Fruit fly (Drosophila melanogaster): Measurements from ENCODE around the gene CG8032.

Gene CG8032

dm6 chr3R:8663668-8664283 is at the start of gene CG8032 (continued):
- TF ChIP-seq CG8359 (GFP tag; optimal IDR thresholded peaks at IDR 0.05; ENCODE audit: borderline replicate concordance) (no peak), Lim3 (GFP tag; IDR thresholded peaks at IDR 0.05) (no peak), CG6689 (GFP tag; IDR thresholded peaks at IDR 0.05) (no peak; the same call in 1 of the 2 replicates), Jarid2 (GFP tag; optimal IDR thresholded peaks at IDR 0.05) (no peak), CG17568 (GFP tag; optimal IDR thresholded peaks at IDR 0.05) (no peak), cwo (GFP tag; optimal IDR thresholded peaks at IDR 0.05) (no peak), gt (GFP tag; IDR thresholded peaks at IDR 0.05) (no peak), Ets97D (GFP tag; optimal IDR thresholded peaks at IDR 0.05) (peak; percentile 82), Bgb (GFP tag; IDR thresholded peaks at IDR 0.05; ENCODE audit: partially characterized antibody) (peak; percentile 65), gsb (GFP tag; IDR thresholded peaks at IDR 0.05) (no peak), abd-A (tag; optimal IDR thresholded peaks at IDR 0.05) (no peak), CG42726 (GFP tag; IDR thresholded peaks at IDR 0.05; ENCODE audit: partially characterized antibody) (no peak), slp2 (GFP tag; optimal IDR thresholded peaks at IDR 0.05) (peak; percentile 19), en (GFP tag; optimal IDR thresholded peaks at IDR 0.05) (no peak), dysf (GFP tag; IDR thresholded peaks at IDR 0.05) (no peak), sens (GFP tag) (peak; percentile 91), grau (tag; optimal IDR thresholded peaks at IDR 0.05) (peak; percentile 50), eyg (GFP tag; optimal IDR thresholded peaks at IDR 0.05) (peak; percentile 31), dati (GFP tag; IDR thresholded peaks at IDR 0.05) (no peak), gcm2 (GFP tag; optimal IDR thresholded peaks at IDR 0.05) (no peak), CG7786 (GFP tag; optimal IDR thresholded peaks at IDR 0.05) (peak; percentile 35), CG11085 (GFP tag; IDR thresholded peaks at IDR 0.05) (no peak), CG11247 (GFP tag; IDR thresholded peaks at IDR 0.05) (no peak), CG1529 (GFP tag; optimal IDR thresholded peaks at IDR 0.05) (no peak), Fer1 (GFP tag; optimal IDR thresholded peaks at IDR 0.05) (no peak), fd3F (GFP tag; optimal IDR thresholded peaks at IDR 0.05) (no peak), CG10654 (GFP tag; optimal IDR thresholded peaks at IDR 0.05) (no peak), CG9876 (GFP tag; optimal IDR thresholded peaks at IDR 0.05) (no peak), Sox100B (GFP tag; optimal IDR thresholded peaks at IDR 0.05) (peak; percentile 25), CG14050 (GFP tag; IDR thresholded peaks at IDR 0.05) (no peak), ase (GFP tag; IDR thresholded peaks at IDR 0.05) (peak; percentile 53; the same call in 2 of the 3 replicates), CG2889 (GFP tag; IDR thresholded peaks at IDR 0.05) (no peak), bowl (GFP tag; IDR thresholded peaks at IDR 0.05) (no peak), Atf3 (GFP tag; optimal IDR thresholded peaks at IDR 0.05) (peak; percentile 13), CG11696 (GFP tag; IDR thresholded peaks at IDR 0.05) (no peak), lilli (GFP tag; optimal IDR thresholded peaks at IDR 0.05) (peak; percentile 72), ftz-f1 (GFP tag; optimal IDR thresholded peaks at IDR 0.05) (peak; percentile 37), CG18764 (GFP tag; optimal IDR thresholded peaks at IDR 0.05) (no peak), CG13775 (GFP tag; optimal IDR thresholded peaks at IDR 0.05) (peak; percentile 61), Ada2b (GFP tag; IDR thresholded peaks at IDR 0.05) (no peak), CG2875 (GFP tag; optimal IDR thresholded peaks at IDR 0.05) (no peak), hb (GFP tag; IDR thresholded peaks at IDR 0.05; ENCODE audit: partially characterized antibody) (no peak), schlank (tag; optimal IDR thresholded peaks at IDR 0.05) (no peak), CG15514 (GFP tag; optimal IDR thresholded peaks at IDR 0.05) (peak; percentile 54), jigr1 (GFP tag; IDR thresholded peaks at IDR 0.05) (no peak), CG6654 (GFP tag; optimal IDR thresholded peaks at IDR 0.05) (no peak), CrebB (tag; optimal IDR thresholded peaks at IDR 0.05) (no peak), CG13296 (GFP tag; optimal IDR thresholded peaks at IDR 0.05) (peak; percentile 16), CG11093 (GFP tag; IDR thresholded peaks at IDR 0.05) (no peak), Dek (tag; optimal IDR thresholded peaks at IDR 0.05) (no peak), Sin3A (optimal IDR thresholded peaks at IDR 0.05) (peak; percentile 70), CG9609 (GFP tag; optimal IDR thresholded peaks at IDR 0.05) (no peak)
